Fruit fly (Drosophila melanogaster): ENCODE data around the gene Lsp2.
A peak's percentile ranks its signal among the peaks of the same experiment; 100 is the strongest.

Gene Lsp2

dm6 chr3L:12129111-12129510 lies at the start of gene Lsp2:
Lsp2 (plus strand) TSS chr3L:12129393.
- TF ChIP-seq noc (tag; optimal IDR thresholded peaks at IDR 0.05) = no peak

dm6 chr3L:12080423-12080822 lies 48.8 kb upstream of the Lsp2 start:
- no peak for TF ChIP-seq noc (tag; optimal IDR thresholded peaks at IDR 0.05)

DNA sequence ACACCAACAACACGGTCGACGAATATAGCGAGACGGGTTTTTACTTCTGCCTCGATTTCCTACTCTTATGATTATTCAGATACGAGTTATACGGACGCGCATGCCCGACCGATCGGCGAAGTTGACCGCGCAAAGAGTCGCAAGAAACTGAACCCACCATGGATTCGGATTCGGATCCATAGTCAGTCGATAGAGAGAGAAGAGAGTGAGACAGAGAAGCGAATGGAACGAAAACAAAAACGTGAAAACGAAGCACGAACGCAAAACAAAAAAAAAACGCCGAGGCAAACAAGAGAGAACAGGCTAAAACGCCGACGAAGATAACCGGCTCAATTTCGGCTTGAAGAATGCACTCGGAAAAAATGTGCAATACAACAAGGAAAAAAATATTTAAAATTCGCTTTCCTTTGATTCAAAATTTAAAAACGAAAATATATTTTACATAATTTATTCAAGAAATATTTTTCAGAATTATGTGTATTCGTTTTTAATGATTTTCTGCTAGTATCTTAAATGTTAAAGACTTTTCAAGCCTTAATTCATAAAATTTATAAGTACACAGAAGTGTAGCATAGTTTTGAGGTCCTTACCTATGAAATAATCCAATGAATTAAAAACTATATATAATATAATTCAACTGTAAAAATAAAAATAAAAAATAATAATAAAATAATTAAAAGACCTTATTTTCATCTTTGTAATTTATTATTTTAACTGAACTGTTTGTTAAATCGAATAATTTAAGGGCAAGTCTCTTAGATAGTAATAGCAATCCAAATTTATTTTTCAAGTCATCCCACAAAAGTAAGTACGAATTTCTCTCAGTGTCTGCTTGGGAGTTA lies 47.3 kb upstream of the Lsp2 start, which contains the start of gene Sema5c:
Sema5c (minus strand) TSS at position 152 of the 842 bp plus-strand sequence.
- peak; percentile 58 for TF ChIP-seq noc (tag; optimal IDR thresholded peaks at IDR 0.05)

DNA sequence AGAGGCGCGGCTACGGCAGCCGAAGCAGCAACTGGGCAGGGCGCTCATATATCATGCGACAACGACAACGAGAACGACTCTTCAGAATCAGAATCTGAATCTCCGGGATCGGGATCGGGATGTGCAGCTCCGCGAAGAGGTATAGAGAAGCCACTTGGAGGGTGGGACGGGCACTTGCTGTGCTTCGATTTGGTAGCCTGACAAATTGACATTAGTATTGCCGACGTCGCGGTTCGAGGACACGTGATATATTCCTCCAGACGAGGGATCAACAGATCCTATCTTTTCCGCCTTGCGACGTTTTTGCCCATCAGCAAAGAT lies 46.7 kb upstream of the Lsp2 start:
- TF ChIP-seq noc (tag; optimal IDR thresholded peaks at IDR 0.05) = no peak

DNA sequence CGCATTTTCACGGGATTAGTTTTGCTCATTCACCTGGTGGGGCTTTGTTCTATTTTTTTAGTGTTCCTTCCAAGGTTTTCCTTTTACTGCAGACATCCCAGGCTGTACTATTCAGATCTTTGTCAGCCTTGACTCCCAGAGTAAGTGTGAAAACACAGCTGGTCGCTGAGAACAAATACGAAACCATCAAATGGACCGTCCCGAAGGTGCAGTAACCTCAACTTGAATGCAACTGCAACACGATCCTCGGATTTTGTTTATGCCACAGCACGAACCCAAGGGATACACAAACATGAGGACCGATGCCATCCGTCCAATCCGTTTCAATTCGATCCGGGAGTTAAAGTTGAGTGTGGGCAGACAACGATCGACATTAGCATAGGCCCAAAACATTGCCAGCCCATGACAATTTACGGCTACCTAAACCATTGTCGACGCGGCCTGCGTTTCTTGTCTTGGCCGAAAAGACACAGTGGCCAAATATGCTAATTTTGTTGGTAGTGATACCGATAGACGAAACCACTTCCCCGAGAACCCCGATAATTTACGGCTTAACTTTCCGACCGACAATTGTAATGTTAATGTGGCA lies 46.0 kb upstream of the Lsp2 start:
- TF ChIP-seq noc (tag; optimal IDR thresholded peaks at IDR 0.05) = no peak

- TF ChIP-seq noc (tag; optimal IDR thresholded peaks at IDR 0.05) = no peak
These were observed 45.3 kb upstream of the Lsp2 start for dm6 chr3L:12083861-12084260.

dm6 chr3L:12084969-12085690 lies 44.1 kb upstream of the Lsp2 start:
- no peak for TF ChIP-seq noc (tag; optimal IDR thresholded peaks at IDR 0.05)

dm6 chr3L:12085691-12086078 lies 43.5 kb upstream of the Lsp2 start:
- TF ChIP-seq noc (tag; optimal IDR thresholded peaks at IDR 0.05) = no peak

DNA sequence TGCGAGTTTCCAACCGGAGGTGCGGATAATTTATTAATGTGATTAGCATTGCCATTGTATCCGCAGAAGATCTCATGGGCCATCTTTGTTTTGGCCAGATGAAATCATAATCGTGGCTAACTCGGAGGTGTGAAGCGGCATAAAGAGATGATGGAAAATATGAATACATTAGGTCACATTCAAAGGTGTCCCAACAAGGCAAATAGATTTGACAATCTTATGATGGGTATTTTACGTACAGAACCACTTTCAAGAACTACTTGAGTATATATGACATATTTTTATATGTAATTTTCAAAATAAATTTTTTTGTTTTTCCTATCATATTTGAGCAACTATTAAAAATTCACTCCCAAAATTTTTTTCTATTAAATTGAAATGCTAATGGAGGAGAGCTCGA lies 40.9 kb upstream of the Lsp2 start, which contains the start of gene CG17154:
CG17154 (plus strand) TSS at position 301 of the 400 bp plus-strand sequence.
- no peak for TF ChIP-seq noc (tag; optimal IDR thresholded peaks at IDR 0.05)

dm6 chr3L:12090184-12090897 lies 38.9 kb upstream of the Lsp2 start:
- no peak for TF ChIP-seq noc (tag; optimal IDR thresholded peaks at IDR 0.05)

DNA sequence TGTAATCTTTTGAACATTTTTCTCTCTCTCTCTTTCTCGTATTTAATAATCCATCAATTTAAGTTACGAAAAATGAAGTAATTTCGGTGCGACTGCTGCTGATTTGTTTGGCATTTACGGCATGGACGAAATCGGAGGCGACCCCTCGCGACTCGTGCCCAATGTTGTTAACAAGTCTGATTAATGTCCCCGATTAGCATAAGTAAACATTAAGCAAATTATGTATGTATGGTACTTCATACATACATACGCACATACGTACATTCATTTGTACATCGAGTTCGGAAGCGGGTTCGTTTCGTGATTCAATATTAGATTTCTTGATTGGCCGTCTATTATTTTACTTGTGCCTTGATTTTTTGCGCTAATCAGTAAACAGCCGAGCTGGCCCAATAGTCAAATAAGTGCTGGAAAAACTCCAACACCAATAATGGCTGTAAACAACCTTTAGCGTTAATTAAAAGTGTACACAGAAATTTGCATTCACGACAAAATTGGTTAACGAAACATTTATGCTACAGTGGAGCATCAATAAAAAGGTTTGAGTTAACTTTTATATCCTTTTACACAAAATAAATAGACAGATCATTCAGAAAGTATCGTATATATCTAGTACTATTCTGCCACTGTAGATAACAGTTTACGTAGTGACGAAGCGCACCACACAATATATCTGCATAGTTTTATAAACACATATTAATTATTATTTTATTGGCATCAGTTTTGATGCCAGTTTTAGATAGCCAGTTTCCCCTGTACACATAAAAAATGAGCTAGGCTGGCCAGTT lies 38.1 kb upstream of the Lsp2 start:
- TF ChIP-seq noc (tag; optimal IDR thresholded peaks at IDR 0.05) = peak; percentile 59

- TF ChIP-seq noc (tag; optimal IDR thresholded peaks at IDR 0.05) = no peak
These were observed 36.3 kb upstream of the Lsp2 start for dm6 chr3L:12092860-12093359.

DNA sequence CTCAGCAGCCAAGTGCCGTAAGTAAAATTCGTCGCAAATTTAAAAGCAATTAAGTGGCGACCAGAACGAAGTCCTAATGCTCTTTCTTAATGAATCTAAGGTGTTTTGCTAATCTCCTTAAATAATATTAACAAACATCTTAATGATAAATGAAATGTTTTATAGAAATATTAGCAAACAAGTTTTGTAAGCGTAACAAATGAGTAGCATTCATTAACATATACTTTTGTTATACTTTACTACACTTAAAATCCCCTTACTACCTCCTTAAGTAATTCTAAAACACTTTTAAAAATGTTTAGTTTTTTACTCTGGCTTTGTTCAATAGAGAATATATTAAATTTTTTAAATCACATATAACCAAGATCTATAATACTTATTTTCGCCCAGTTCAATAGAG lies 33.2 kb upstream of the Lsp2 start:
- no peak for TF ChIP-seq noc (tag; optimal IDR thresholded peaks at IDR 0.05)

DNA sequence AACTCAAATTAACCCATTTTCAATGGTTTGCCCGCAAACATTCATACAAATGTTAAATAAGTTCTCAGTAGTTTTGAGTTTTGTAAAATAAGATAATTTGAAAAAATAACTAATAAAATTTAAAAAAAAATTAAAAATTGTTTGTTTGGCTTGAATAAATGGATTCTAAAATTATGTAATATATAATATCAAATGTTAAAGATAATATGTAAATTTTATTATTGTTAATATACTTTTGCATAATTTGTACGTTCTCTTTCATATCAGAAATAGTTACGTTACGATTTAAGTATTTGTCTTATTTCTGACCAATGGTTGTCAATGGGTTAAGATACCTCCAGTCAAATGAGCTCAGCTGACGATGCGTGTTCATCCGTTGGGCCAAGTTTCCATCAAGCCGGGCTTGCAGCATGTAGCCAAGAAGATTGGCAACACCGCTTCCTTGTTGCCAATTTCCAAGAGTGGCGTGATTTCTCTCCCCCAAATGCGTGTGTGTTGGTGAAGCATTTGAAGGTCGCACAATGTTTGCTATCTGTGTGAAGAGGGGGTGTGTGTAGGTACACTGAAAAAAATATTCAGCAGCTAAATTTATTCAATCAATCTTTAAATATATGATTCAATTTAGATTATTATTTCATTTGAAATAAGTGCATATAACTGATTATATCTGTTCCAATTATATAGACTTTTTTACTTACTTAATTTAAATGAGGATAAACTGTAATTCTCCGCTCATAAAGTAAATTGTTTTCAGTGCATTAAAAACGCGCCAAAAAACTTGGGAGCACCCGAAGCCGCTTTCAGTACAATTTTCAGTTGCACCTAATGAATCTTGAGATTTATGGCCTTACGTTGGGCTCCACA lies 32.2 kb upstream of the Lsp2 start:
- no peak for TF ChIP-seq noc (tag; optimal IDR thresholded peaks at IDR 0.05)

All from whole organism, larva.